Worm (Caenorhabditis elegans): ENCODE data around the gene K09C4.10.

ce11 chrX:3244402-3244801 is 35.6 kb downstream of the K09C4.10 start:
- TF ChIP-seq fkh-10 (GFP tag; optimal IDR thresholded peaks at IDR 0.05) (no peak), gmeb-2 (tag; optimal IDR thresholded peaks at IDR 0.05) (no peak), unc-55 (GFP tag; optimal IDR thresholded peaks at IDR 0.05) (no peak), pha-4 (tag; optimal IDR thresholded peaks at IDR 0.05) (no peak), ceh-6 (GFP tag; optimal IDR thresholded peaks at IDR 0.05) (no peak), ama-1 (optimal IDR thresholded peaks at IDR 0.05) (no peak), elt-2 (tag; optimal IDR thresholded peaks at IDR 0.05) (no peak), ahr-1 (tag; optimal IDR thresholded peaks at IDR 0.05) (no peak), nfya-1 (tag; optimal IDR thresholded peaks at IDR 0.05) (no peak), pros-1 (tag; optimal IDR thresholded peaks at IDR 0.05) (no peak), Y22D7AL.16 (tag; optimal IDR thresholded peaks at IDR 0.05) (no peak)

Data from whole organism, late embryonic.